Worm (Caenorhabditis elegans) whole organism, young adult: ENCODE results near the gene H01G02.3.

ENCODE experiments used
- F57A8.1 ChIP-seq: fragments of 200-800 bp; sonication (Bioruptor generic); optimal IDR thresholded peaks from 2 replicates; lab custom pipeline; 2018; ENCODE audit warnings: mild to moderate bottlenecking, missing genetic modification characterization, moderate library complexity, missing compliant biosample characterization
- athp-1 ChIP-seq: sonication (generic microtip); optimal IDR thresholded peaks from 2 replicates; lab custom pipeline; 2017; ENCODE audit warnings: mild to moderate bottlenecking, missing genetic modification characterization, missing compliant biosample characterization
- snpc-4 ChIP-seq, 5 experiments: fragments of 150-350 bp in 1 of 5; sonication (generic microtip) in 4 of 5; optimal IDR thresholded peaks; 2 replicates each; lab custom pipeline; 2014 to 2018; ENCODE audit warnings: missing genetic modification characterization in 5 of 5, missing biosample characterization in 3 of 5, antibody characterized with exemption in 2 of 5, mild to moderate bottlenecking in 2 of 5, missing compliant biosample characterization in 2 of 5, missing genotype in 2 of 5, moderate library complexity in 2 of 5, missing genetic modification reagents in 1 of 5

DNA sequence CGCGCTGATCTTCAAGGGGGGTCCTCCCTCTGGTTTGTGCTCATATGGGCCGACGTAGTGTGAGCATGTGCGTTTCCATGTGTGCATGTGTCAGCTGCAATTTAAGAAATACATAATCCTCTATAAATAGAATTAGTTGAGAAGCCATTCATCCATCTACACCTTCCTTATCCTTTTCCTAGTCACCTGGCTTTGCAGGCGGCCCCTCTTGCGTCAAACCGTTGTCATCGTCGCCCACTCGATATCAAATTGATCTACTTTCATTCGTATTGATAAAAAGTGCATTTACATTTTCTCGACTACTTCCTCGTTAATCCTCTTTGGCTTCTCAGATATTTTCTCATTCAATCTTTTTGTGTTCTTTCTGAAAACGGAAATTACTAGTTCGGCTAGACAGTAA is 19.6 kb upstream of the H01G02.3 start:
- TF ChIP-seq athp-1 (tag; lab: Kevin White, UChicago) = no peak
- no peak for TF ChIP-seq snpc-4 (GFP tag; optimal IDR thresholded peaks at IDR 0.05; lab: Kevin White, UChicago)
- no peak for TF ChIP-seq snpc-4 (tag; optimal IDR thresholded peaks at IDR 0.05; lab: Kevin White, UChicago)
- TF ChIP-seq F57A8.1 = no peak
